Fruit fly (Drosophila melanogaster) whole organism, prepupa: Measurements from ENCODE around the gene CG6282.

Source experiments
- CG6792 ChIP-seq: fragments of 200-800 bp; sonication (Bioruptor generic); optimal IDR thresholded peaks from 3 replicates; lab custom pipeline; 2016; ENCODE audit warnings: missing biosample characterization, missing genetic modification characterization
- CG6808 ChIP-seq: fragments of 200-800 bp; sonication (Bioruptor generic); optimal IDR thresholded peaks from 3 replicates; lab custom pipeline; 2017; ENCODE audit warnings: missing biosample characterization, missing genetic modification characterization, mild to moderate bottlenecking, moderate library complexity, missing genetic modification reagents
- CG6854 ChIP-seq: fragments of 200-800 bp; sonication (Bioruptor generic); optimal IDR thresholded peaks from 2 replicates; lab custom pipeline; 2017; ENCODE audit warnings: missing biosample characterization, mild to moderate bottlenecking, missing genetic modification characterization
- Eip78C ChIP-seq: fragments of 200-800 bp; sonication (Bioruptor generic); peaks from one replicate; lab custom pipeline; 2016; ENCODE audit warnings: missing biosample characterization, missing genetic modification characterization
- Eip93F ChIP-seq: fragments of 200-800 bp; sonication (Bioruptor generic); optimal IDR thresholded peaks from 2 replicates; lab custom pipeline; 2016; ENCODE audit warnings: missing biosample characterization, mild to moderate bottlenecking, missing genetic modification characterization
- Ets96B ChIP-seq: fragments of 200-800 bp; optimal IDR thresholded peaks from 2 replicates; lab custom pipeline; 2019; ENCODE audit warnings: missing biosample characterization, mild to moderate bottlenecking, missing genetic modification characterization, moderate library complexity
- Met ChIP-seq: fragments of 200-800 bp; sonication (Bioruptor generic); optimal IDR thresholded peaks from 3 replicates; lab custom pipeline; 2016; ENCODE audit warnings: missing biosample characterization, missing genetic modification characterization
- OdsH ChIP-seq: fragments of 200-800 bp; sonication (Bioruptor generic); optimal IDR thresholded peaks from 3 replicates; lab custom pipeline; 2016; ENCODE audit warnings: missing biosample characterization, missing genetic modification characterization
- Sox102F ChIP-seq: fragments of 200-800 bp; sonication (Bioruptor generic); optimal IDR thresholded peaks from 2 replicates; lab custom pipeline; 2016; ENCODE audit warnings: missing biosample characterization, mild to moderate bottlenecking, missing genetic modification characterization
- cyc ChIP-seq: fragments of 200-800 bp; sonication (Bioruptor generic); optimal IDR thresholded peaks from 3 replicates; lab custom pipeline; 2016; ENCODE audit warnings: missing biosample characterization, missing genetic modification characterization
- topi ChIP-seq: fragments of 200-800 bp; sonication (Bioruptor generic); optimal IDR thresholded peaks from 3 replicates; lab custom pipeline; 2016; ENCODE audit warnings: missing biosample characterization, missing genetic modification characterization

CG6282 gene

dm6 chr3L:8661793-8662669 lies 57.6 kb downstream of the CG6282 start (continued):
- TF ChIP-seq OdsH (GFP tag; lab: Kevin White, UChicago), result peak; percentile 33
- peak; percentile 32 for TF ChIP-seq Met (GFP tag; lab: Kevin White, UChicago)
- no peak for TF ChIP-seq Eip93F (GFP tag; lab: Kevin White, UChicago)
- no peak for TF ChIP-seq cyc
- peak; percentile 33 for TF ChIP-seq CG6808 (GFP tag; lab: Kevin White, UChicago)
- TF ChIP-seq CG6854 (GFP tag; lab: Kevin White, UChicago), result no peak

dm6 chr3L:8666098-8666497 lies 61.6 kb downstream of the CG6282 start:
- no peak for TF ChIP-seq CG6792
- TF ChIP-seq Sox102F (GFP tag; lab: Kevin White, UChicago), result no peak
- no peak for TF ChIP-seq Eip78C (GFP tag; lab: Kevin White, UChicago)
- TF ChIP-seq Ets96B (tag; lab: Kevin White, UChicago), result no peak
- TF ChIP-seq topi (GFP tag; lab: Kevin White, UChicago), result no peak
